Fruit fly (Drosophila melanogaster) S2 (cell line): ENCODE results near the gene ImpL1.

ENCODE experiments used
- CG8478 ChIP-seq: fragments of >200 bp; optimal IDR thresholded peaks from 2 replicates; lab custom pipeline; 2018
- CTCF ChIP-seq, 2 experiments: fragments of >200 bp; optimal IDR thresholded peaks; 2 replicates each; lab custom pipeline; 2018

DNA sequence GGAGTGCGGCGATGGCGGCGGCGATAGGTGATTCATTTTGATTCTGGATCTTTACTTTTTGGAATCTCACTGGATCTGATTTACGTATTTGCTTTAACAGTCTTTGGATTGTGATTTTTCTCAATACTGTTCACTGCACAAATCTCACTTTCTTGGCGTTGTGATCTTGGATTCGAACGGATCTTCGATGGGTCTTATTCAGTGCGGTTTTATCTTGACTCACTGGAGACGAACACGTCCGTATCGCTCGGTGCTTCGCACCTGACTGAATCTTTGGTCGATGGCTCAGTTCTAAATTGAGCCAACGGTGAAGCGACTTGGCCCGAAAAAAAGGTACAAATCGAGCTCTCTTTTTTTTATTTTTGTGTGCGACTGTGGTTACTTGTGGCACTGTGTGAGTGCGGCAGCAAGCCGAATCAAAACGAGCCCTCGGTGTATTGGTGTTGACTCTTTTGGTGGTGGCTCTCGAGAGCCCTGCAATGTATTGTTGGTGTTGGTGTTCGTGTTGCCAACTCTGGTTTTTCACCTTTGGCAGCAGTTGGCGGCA lies 18.4 kb downstream of the ImpL1 start, which contains the start of gene sens:
- TF ChIP-seq CG8478, result no peak
- no peak for TF ChIP-seq CTCF (optimal IDR thresholded peaks at IDR 0.05; lab: Kevin White, UChicago)
